In the genomic region with DNA sequence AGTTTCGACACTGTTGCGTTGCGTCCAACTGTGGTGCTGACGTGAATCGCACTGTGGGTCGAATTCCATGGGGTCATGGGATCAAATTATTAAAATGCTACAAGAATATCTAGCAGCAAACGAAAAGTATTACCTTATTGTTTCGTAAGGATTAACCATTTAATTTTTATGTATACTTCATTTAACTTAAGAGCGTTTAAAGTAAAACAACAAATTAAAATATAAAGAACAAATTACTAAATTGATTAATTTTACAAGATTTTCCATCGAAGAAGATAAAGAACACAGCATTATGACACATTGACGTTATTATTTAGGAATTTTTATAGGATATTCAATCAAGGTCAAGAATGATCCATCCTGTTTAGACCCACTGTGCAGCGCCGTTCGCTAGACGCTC, we compare ENCODE assay signal across 1 fruit fly cellular context.
TF ChIP-seq lines count a peak whose summit lies in the region.

No protein-coding gene starts in this region.

TF ChIP-seq in whole organism, embryonic, 481 proteins besides CTCF, POLR2A, EP300 and RAD21 (continued from another document):
- peak; percentile 18; the same call in 1 of the 2 replicates for TF ChIP-seq HLH3B (GFP tag; IDR thresholded peaks at IDR 0.05; lab: Robert Waterston, UW)
- TF ChIP-seq Blimp-1 (GFP tag; optimal IDR thresholded peaks at IDR 0.05; lab: Kevin White, UChicago): peak; percentile 58
- TF ChIP-seq CG9932 (GFP tag; IDR thresholded peaks at IDR 0.05; lab: Robert Waterston, UW): no peak
- TF ChIP-seq Atf-2 (GFP tag; optimal IDR thresholded peaks at IDR 0.05; lab: Kevin White, UChicago): no peak
- no peak for TF ChIP-seq Elba2 (GFP tag; optimal IDR thresholded peaks at IDR 0.05; lab: Kevin White, UChicago)
- TF ChIP-seq Taf1 (GFP tag; IDR thresholded peaks at IDR 0.05; lab: Robert Waterston, UW): no peak
- peak; percentile 13 for TF ChIP-seq caup (GFP tag; optimal IDR thresholded peaks at IDR 0.05; lab: Kevin White, UChicago; ENCODE audit: severe bottlenecking)
- TF ChIP-seq CG11398 (GFP tag; optimal IDR thresholded peaks at IDR 0.05; lab: Kevin White, UChicago): no peak
- TF ChIP-seq tx (GFP tag; optimal IDR thresholded peaks at IDR 0.05; lab: Kevin White, UChicago): no peak
